Worm (Caenorhabditis elegans) whole organism, L4 larva: Measurements from ENCODE around the gene acp-3.

Source experiments
- F37D6.2 ChIP-seq: sonication (generic microtip); optimal IDR thresholded peaks from 2 replicates; lab custom pipeline; 2016; ENCODE audit warnings: mild to moderate bottlenecking, missing genetic modification characterization, missing compliant biosample characterization
- ces-1 ChIP-seq: fragments of 150-350 bp; sonication (generic microtip); optimal IDR thresholded peaks from 4 replicates; lab custom pipeline; 2014; ENCODE audit warnings: missing biosample characterization, missing genetic modification reagents, missing genetic modification characterization
- daf-8 ChIP-seq: fragments of 200-800 bp; sonication (Bioruptor generic); IDR thresholded peaks from 2 replicates; pipeline ENCODE4 v1.3.6; 2022; ENCODE audit warnings: missing genetic modification characterization, missing compliant biosample characterization
- dmd-6 ChIP-seq: fragments of 200-800 bp; sonication (Bioruptor generic); IDR thresholded peaks from 2 replicates; pipeline ENCODE4 v1.3.6; 2022; ENCODE audit warnings: missing genetic modification reagents, missing genetic modification characterization, missing compliant biosample characterization
- nhr-76 ChIP-seq: fragments of 150-350 bp; optimal IDR thresholded peaks from 2 replicates; lab custom pipeline; 2014; ENCODE audit warnings: missing biosample characterization, missing genetic modification characterization
- pqm-1 ChIP-seq: sonication (generic microtip); optimal IDR thresholded peaks from 2 replicates; lab custom pipeline; 2017; ENCODE audit warnings: missing biosample characterization, missing genetic modification characterization
- snpc-4 ChIP-seq: fragments of 150-350 bp; optimal IDR thresholded peaks from 2 replicates; lab custom pipeline; 2014; ENCODE audit warnings: missing biosample characterization, missing genetic modification characterization
- unc-39 ChIP-seq: sonication (generic microtip); optimal IDR thresholded peaks from 2 replicates; lab custom pipeline; 2017; ENCODE audit warnings: missing biosample characterization, missing genetic modification characterization
- ztf-11 ChIP-seq: fragments of 150-350 bp; optimal IDR thresholded peaks from 2 replicates; lab custom pipeline; 2014; ENCODE audit warnings: missing biosample characterization, missing genetic modification characterization

DNA sequence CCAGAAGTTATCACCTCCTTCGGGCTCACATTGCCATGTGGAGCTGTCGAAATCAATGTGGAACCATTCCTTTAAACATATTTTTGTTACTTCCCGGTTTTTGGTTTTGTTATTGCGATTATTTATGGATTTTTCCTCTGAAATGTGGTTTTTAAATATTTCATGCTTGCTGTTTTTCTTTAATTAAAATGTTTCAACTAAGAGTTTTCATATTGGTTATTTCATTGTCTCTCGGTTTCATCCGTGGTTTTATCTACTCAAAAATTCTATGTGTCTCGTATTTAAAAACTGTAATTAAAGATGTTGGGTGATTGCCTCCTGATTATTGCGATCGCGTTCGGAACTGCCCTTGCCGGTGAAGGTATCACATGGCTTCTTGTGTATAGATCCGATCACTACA, 29.9 kb upstream of the acp-3 start, which contains the start of gene F22B5.10:
- TF ChIP-seq F37D6.2 (no peak), dmd-6 (GFP tag; lab: Robert Waterston, UW) (no peak), ztf-11 (tag; lab: Kevin White, UChicago) (no peak), pqm-1 (no peak), daf-8 (GFP tag; lab: Robert Waterston, UW) (no peak), ces-1 (no peak), nhr-76 (no peak), unc-39 (tag; lab: Kevin White, UChicago) (no peak), snpc-4 (tag; lab: Kevin White, UChicago) (no peak)
